Fruit fly (Drosophila melanogaster): ENCODE data around the gene Dnaaf4.
A peak's percentile ranks its signal among the peaks of the same experiment; 100 is the strongest.

DNA sequence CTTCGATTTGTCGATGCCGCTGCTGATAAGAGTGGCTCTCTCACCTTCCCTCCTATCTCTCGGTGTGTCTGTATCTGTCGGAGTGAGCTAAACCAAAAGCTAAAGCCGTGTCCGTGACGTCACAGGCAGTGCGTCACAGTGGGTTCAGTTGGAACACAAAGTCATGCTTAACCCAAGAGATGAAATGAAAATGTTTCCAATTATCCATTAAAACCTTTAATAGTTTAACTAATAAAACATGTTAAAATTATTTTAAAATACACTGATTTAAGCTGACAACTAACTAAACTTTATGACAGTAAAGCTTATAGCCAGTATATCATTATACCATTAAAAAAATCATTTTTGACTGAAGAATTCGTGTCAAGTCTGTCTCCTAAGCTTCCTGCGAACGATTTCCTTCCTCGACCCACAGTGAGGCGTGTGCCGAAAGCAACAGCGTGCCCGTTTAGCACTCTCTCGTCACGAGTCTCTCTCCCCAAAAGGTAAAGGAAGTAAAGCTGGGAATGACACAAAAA, 8.4 kb downstream of the Dnaaf4 start, which contains the start of gene Idua:
- TF ChIP-seq kay (GFP tag; ENCODE audit: borderline replicate concordance) (no peak), bab1 (GFP tag; optimal IDR thresholded peaks at IDR 0.05) (peak; percentile 65), CG12768 (GFP tag; optimal IDR thresholded peaks at IDR 0.05) (peak; percentile 60), CG14711 (tag; optimal IDR thresholded peaks at IDR 0.05) (peak; percentile 51), CG1620 (GFP tag; optimal IDR thresholded peaks at IDR 0.05) (no peak), CG11617 (GFP tag; optimal IDR thresholded peaks at IDR 0.05) (peak; percentile 47), CG7101 (tag; optimal IDR thresholded peaks at IDR 0.05) (peak; percentile 59), cnc (optimal IDR thresholded peaks at IDR 0.05) (no peak), CG33017 (tag; optimal IDR thresholded peaks at IDR 0.05) (peak; percentile 65), tj (GFP tag; optimal IDR thresholded peaks at IDR 0.05) (no peak), Clk (GFP tag; optimal IDR thresholded peaks at IDR 0.05) (peak; percentile 37), CG5204 (GFP tag; optimal IDR thresholded peaks at IDR 0.05) (no peak)
